ENCODE assay signal across 6 worm cellular contexts in the genomic region with DNA sequence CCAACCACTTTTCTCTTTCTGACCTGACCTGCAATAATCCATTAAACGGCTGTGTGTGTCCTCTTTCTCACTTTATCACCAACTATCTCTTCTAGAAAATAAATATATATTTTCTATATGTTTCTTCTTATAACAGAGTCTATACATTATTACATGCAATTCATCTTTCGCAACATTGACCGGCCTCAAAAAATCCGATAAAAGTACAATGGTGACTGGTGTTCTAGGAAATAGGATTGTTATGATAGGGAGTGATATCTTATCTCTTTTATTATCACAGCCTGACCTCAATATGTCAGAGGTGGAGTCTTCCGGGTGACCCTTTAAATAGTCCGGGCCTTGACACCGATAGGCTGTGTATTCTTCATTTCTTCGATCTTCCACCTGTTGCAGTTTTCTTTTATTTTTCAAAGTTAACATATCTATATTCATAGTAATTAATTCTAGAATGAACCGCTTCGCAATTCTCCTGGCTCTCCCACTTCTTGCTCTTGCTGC.
A peak's percentile ranks its signal among the peaks of the same experiment; 100 is the strongest.
TF ChIP-seq lines count a peak whose summit lies in the region.

TSS of gene dao-2 (plus strand) at position 448 of the 498 bp plus-strand sequence.

TF ChIP-seq in whole organism, L1 larva, 84 proteins besides CTCF, POLR2A, EP300 and RAD21:
- TF ChIP-seq blmp-1 (tag; optimal IDR thresholded peaks at IDR 0.05; lab: Kevin White, UChicago) (peak; percentile 68), efl-1 (optimal IDR thresholded peaks at IDR 0.05; lab: Kevin White, UChicago) (no peak), efl-1 (GFP tag; optimal IDR thresholded peaks at IDR 0.05 in 1 of 2; lab: Kevin White, UChicago) (peak in 1 of 2 experiments; percentile 59), elt-3 (tag; optimal IDR thresholded peaks at IDR 0.05; lab: Kevin White, UChicago) (peak in 2 of 6 experiments; percentile 50 to 60), nhr-76 (tag; optimal IDR thresholded peaks at IDR 0.05; lab: Kevin White, UChicago) (no peak), pqm-1 (tag; optimal IDR thresholded peaks at IDR 0.05; lab: Kevin White, UChicago) (no peak), tbx-2 (tag; optimal IDR thresholded peaks at IDR 0.05; lab: Kevin White, UChicago) (no peak)

TF ChIP-seq in whole organism, L2 larva, 48 proteins besides CTCF, POLR2A, EP300 and RAD21:
- TF ChIP-seq sma-3 (GFP tag; optimal IDR thresholded peaks at IDR 0.05; lab: Kevin White, UChicago) (peak; percentile 33), sma-9 (GFP tag; optimal IDR thresholded peaks at IDR 0.05; lab: Kevin White, UChicago) (peak; percentile 2), sma-9 (tag; optimal IDR thresholded peaks at IDR 0.05; lab: Kevin White, UChicago) (no peak), lsy-2 (tag; optimal IDR thresholded peaks at IDR 0.05; lab: Kevin White, UChicago) (peak in 1 of 2 experiments; percentile 5), fos-1 (tag; optimal IDR thresholded peaks at IDR 0.05; lab: Kevin White, UChicago) (no peak), nhr-6 (tag; optimal IDR thresholded peaks at IDR 0.05; lab: Kevin White, UChicago) (no peak), elt-1 (tag; optimal IDR thresholded peaks at IDR 0.05; lab: Kevin White, UChicago) (no peak), nhr-21 (tag; optimal IDR thresholded peaks at IDR 0.05; lab: Kevin White, UChicago) (peak; percentile 60)

TF ChIP-seq in whole organism, L3 larva, 47 proteins besides CTCF, POLR2A, EP300 and RAD21:
- TF ChIP-seq lin-15B (tag; optimal IDR thresholded peaks at IDR 0.05; lab: Kevin White, UChicago) = no peak
- TF ChIP-seq elt-3 (tag; optimal IDR thresholded peaks at IDR 0.05; lab: Kevin White, UChicago) = peak in 2 of 3 experiments; percentile 56 to 75
- no peak for TF ChIP-seq lin-39 (tag; optimal IDR thresholded peaks at IDR 0.05; lab: Kevin White, UChicago)
- no peak for TF ChIP-seq ceh-9 (tag; optimal IDR thresholded peaks at IDR 0.05; lab: Kevin White, UChicago)
- no peak for TF ChIP-seq nhr-77 (tag; optimal IDR thresholded peaks at IDR 0.05; lab: Kevin White, UChicago)
- no peak for TF ChIP-seq fkh-10 (GFP tag; optimal IDR thresholded peaks at IDR 0.05; lab: Kevin White, UChicago)
- TF ChIP-seq nhr-23 (tag; optimal IDR thresholded peaks at IDR 0.05; lab: Kevin White, UChicago) = peak; percentile 98
- no peak for TF ChIP-seq nhr-25 (tag; optimal IDR thresholded peaks at IDR 0.05; lab: Kevin White, UChicago)
- no peak for TF ChIP-seq ama-1 (optimal IDR thresholded peaks at IDR 0.05; lab: Kevin White, UChicago)
- TF ChIP-seq lsy-12 (tag; optimal IDR thresholded peaks at IDR 0.05; lab: Kevin White, UChicago) = peak; percentile 21
- no peak for TF ChIP-seq elt-1 (tag; optimal IDR thresholded peaks at IDR 0.05; lab: Kevin White, UChicago)
TF ChIP-seq in whole organism, L3 larva: peak in this region for 3.

TF ChIP-seq in whole organism, L4 larva, 104 proteins besides CTCF, POLR2A, EP300 and RAD21:
- TF ChIP-seq nhr-28 (tag; optimal IDR thresholded peaks at IDR 0.05; lab: Kevin White, UChicago) (peak; percentile 16), zip-11 (GFP tag; IDR thresholded peaks at IDR 0.05; lab: Robert Waterston, UW) (no peak)
TF ChIP-seq in whole organism, L4 larva: peak in this region for 1.

TF ChIP-seq in whole organism, late embryonic, 69 proteins besides CTCF, POLR2A, EP300 and RAD21:
- TF ChIP-seq lin-11 (tag; optimal IDR thresholded peaks at IDR 0.05; lab: Kevin White, UChicago) = no peak
- TF ChIP-seq elt-2 (tag; optimal IDR thresholded peaks at IDR 0.05; lab: Kevin White, UChicago) = peak; percentile 95

TF ChIP-seq in whole organism, mixed stage, embryonic, 35 proteins besides CTCF, POLR2A, EP300 and RAD21:
- TF ChIP-seq M03D4.4 (tag; optimal IDR thresholded peaks at IDR 0.05; lab: Kevin White, UChicago) (no peak), elt-3 (tag; optimal IDR thresholded peaks at IDR 0.05; lab: Kevin White, UChicago) (peak; percentile 84)

Comparison
In these comparisons a context has a peak if more than half of its experiments do, and no peak if none do; other contexts are left out.
1. Of the 29 proteins assayed by ChIP-seq in both whole organism, L4 larva and whole organism, L1 larva: peak only in whole organism, L4 larva: nhr-28; only in whole organism, L1 larva: none; in both: none; in neither: 28.